Worm (Caenorhabditis elegans) whole organism, young adult: ENCODE results near the gene R02E12.12.

Experiments used
- B0261.1 ChIP-seq: sonication (generic microtip); optimal IDR thresholded peaks from 2 replicates; lab custom pipeline; 2016; ENCODE audit warnings: mild to moderate bottlenecking, missing genetic modification characterization, moderate library complexity, missing compliant biosample characterization
- F10E7.11 ChIP-seq: sonication (generic microtip); optimal IDR thresholded peaks from 2 replicates; lab custom pipeline; 2017; ENCODE audit warnings: mild to moderate bottlenecking, missing genetic modification characterization, moderate library complexity, missing compliant biosample characterization
- F57A8.1 ChIP-seq: fragments of 200-800 bp; sonication (Bioruptor generic); optimal IDR thresholded peaks from 2 replicates; lab custom pipeline; 2018; ENCODE audit warnings: mild to moderate bottlenecking, missing genetic modification characterization, moderate library complexity, missing compliant biosample characterization
- F57C9.4 ChIP-seq: sonication (generic microtip); optimal IDR thresholded peaks from 2 replicates; lab custom pipeline; 2017; ENCODE audit warnings: mild to moderate bottlenecking, missing genetic modification characterization, missing compliant biosample characterization
- T26A5.8 ChIP-seq: sonication (generic microtip); optimal IDR thresholded peaks from 2 replicates; lab custom pipeline; 2016; ENCODE audit warnings: missing genetic modification characterization, missing compliant biosample characterization
- Y56A3A.18 ChIP-seq: fragments of 200-800 bp; sonication (Bioruptor generic); IDR thresholded peaks from 2 replicates; pipeline ENCODE4 v1.3.6; 2022; ENCODE audit warnings: missing genetic modification reagents, missing genetic modification characterization, missing compliant biosample characterization
- akir-1 ChIP-seq: fragments of 200-800 bp; sonication (Bioruptor generic); optimal IDR thresholded peaks from 2 replicates; lab custom pipeline; 2018; ENCODE audit warnings: mild to moderate bottlenecking, missing genetic modification characterization, moderate library complexity, missing compliant biosample characterization
- aptf-3 ChIP-seq: fragments of 200-800 bp; sonication (Bioruptor generic); IDR thresholded peaks from 2 replicates; pipeline ENCODE4 v1.3.6; 2022; ENCODE audit warnings: missing genetic modification characterization, missing compliant biosample characterization
- attf-3 ChIP-seq: fragments of 200-800 bp; sonication (Bioruptor generic); conservative IDR thresholded peaks from 2 replicates; pipeline ENCODE4 v1.3.6; 2022; ENCODE audit warnings: missing genetic modification reagents, missing genetic modification characterization, missing compliant biosample characterization
- attf-5 ChIP-seq: fragments of 200-800 bp; sonication (Bioruptor generic); optimal IDR thresholded peaks from 2 replicates; lab custom pipeline; 2018; ENCODE audit warnings: mild to moderate bottlenecking, missing genetic modification characterization, missing compliant biosample characterization
- bed-1 ChIP-seq: fragments of 200-800 bp; sonication (Bioruptor generic); IDR thresholded peaks from 2 replicates; pipeline ENCODE4 v1.3.6; 2022; ENCODE audit warnings: missing genetic modification reagents, missing genetic modification characterization, missing compliant biosample characterization
- ccch-3 ChIP-seq: fragments of 200-800 bp; sonication (Bioruptor generic); optimal IDR thresholded peaks from 2 replicates; lab custom pipeline; 2018; ENCODE audit warnings: mild to moderate bottlenecking, missing genetic modification characterization, missing compliant biosample characterization
- cebp-1 ChIP-seq, 2 experiments: fragments of 200-800 bp in 1 of 2; sonication (Bioruptor generic) in 1 of 2; sonication (generic microtip) in 1 of 2; IDR thresholded peaks in 1 of 2; optimal IDR thresholded peaks in 1 of 2; 2 replicates each; pipeline versions ENCODE4 v1.3.6 to Lab custom; 2017 to 2022; ENCODE audit warnings: missing compliant biosample characterization in 2 of 2, missing genetic modification characterization in 2 of 2, mild to moderate bottlenecking in 1 of 2, missing genetic modification reagents in 1 of 2, moderate library complexity in 1 of 2
- ceh-27 ChIP-seq: fragments of 200-800 bp; sonication (Bioruptor generic); optimal IDR thresholded peaks from 2 replicates; lab custom pipeline; 2018; ENCODE audit warnings: mild to moderate bottlenecking, missing genetic modification characterization, moderate library complexity, missing compliant biosample characterization
- ceh-91 ChIP-seq: fragments of 200-800 bp; sonication (Bioruptor generic); IDR thresholded peaks from 2 replicates; pipeline ENCODE4 v1.3.6; 2022; ENCODE audit warnings: missing genetic modification reagents, missing genetic modification characterization, missing compliant biosample characterization
- die-1 ChIP-seq: sonication (generic microtip); optimal IDR thresholded peaks from 2 replicates; lab custom pipeline; 2016; ENCODE audit warnings: missing genotype, mild to moderate bottlenecking, missing genetic modification characterization, missing compliant biosample characterization
- dpff-1 ChIP-seq: sonication (generic microtip); optimal IDR thresholded peaks from 2 replicates; lab custom pipeline; 2017; ENCODE audit warnings: mild to moderate bottlenecking, missing genetic modification characterization, missing compliant biosample characterization
- egrh-3 ChIP-seq: fragments of 200-800 bp; sonication (Bioruptor generic); IDR thresholded peaks from 2 replicates; pipeline ENCODE4 v1.3.6; 2022; ENCODE audit warnings: missing genetic modification reagents, missing genetic modification characterization, missing compliant biosample characterization
- hlh-12 ChIP-seq: sonication (generic microtip); optimal IDR thresholded peaks from 2 replicates; lab custom pipeline; 2016; ENCODE audit warnings: missing genetic modification characterization, missing compliant biosample characterization
- hmg-1.2 ChIP-seq: fragments of 200-800 bp; sonication (Bioruptor generic); IDR thresholded peaks from 2 replicates; pipeline ENCODE4 v1.3.6; 2022; ENCODE audit warnings: missing genetic modification reagents, missing genetic modification characterization, missing compliant biosample characterization
- let-607 ChIP-seq, 2 experiments: fragments of 200-800 bp in 1 of 2; sonication (Bioruptor generic) in 1 of 2; sonication (generic microtip) in 1 of 2; optimal IDR thresholded peaks; 2 replicates each; lab custom pipeline; 2016 to 2018; ENCODE audit warnings: mild to moderate bottlenecking in 2 of 2, missing compliant biosample characterization in 2 of 2, missing genetic modification characterization in 2 of 2, moderate library complexity in 2 of 2, missing genotype in 1 of 2
- lin-26 ChIP-seq: fragments of 200-800 bp; sonication (Bioruptor generic); IDR thresholded peaks from 2 replicates; pipeline ENCODE4 v1.3.6; 2022; ENCODE audit warnings: missing genetic modification reagents, missing genetic modification characterization, missing compliant biosample characterization
- lsy-27 ChIP-seq: sonication (generic microtip); optimal IDR thresholded peaks from 2 replicates; lab custom pipeline; 2017; ENCODE audit warnings: missing genetic modification characterization, mild to moderate bottlenecking, missing compliant biosample characterization, antibody characterized with exemption, missing genotype, borderline replicate concordance; ENCODE audit not compliant: insufficient read depth
- madf-10 ChIP-seq: sonication (generic microtip); optimal IDR thresholded peaks from 2 replicates; lab custom pipeline; 2016; ENCODE audit warnings: mild to moderate bottlenecking, missing genetic modification characterization, missing compliant biosample characterization
- madf-3 ChIP-seq: fragments of 200-800 bp; sonication (Bioruptor generic); IDR thresholded peaks from 2 replicates; pipeline ENCODE4 v1.3.6; 2022; ENCODE audit warnings: missing genetic modification reagents, missing genetic modification characterization, missing compliant biosample characterization
- madf-6 ChIP-seq: fragments of 200-800 bp; sonication (Bioruptor generic); IDR thresholded peaks from 2 replicates; pipeline ENCODE4 v1.3.6; 2022; ENCODE audit warnings: missing genetic modification reagents, missing genetic modification characterization, missing compliant biosample characterization
- mel-28 ChIP-seq: sonication (generic microtip); optimal IDR thresholded peaks from 2 replicates; lab custom pipeline; 2016; ENCODE audit warnings: borderline replicate concordance, mild to moderate bottlenecking, missing genetic modification characterization, missing compliant biosample characterization
- mes-4 ChIP-seq: sonication (generic microtip); optimal IDR thresholded peaks from 2 replicates; lab custom pipeline; 2016; ENCODE audit warnings: missing genotype, missing genetic modification characterization, missing compliant biosample characterization
- mxl-1 ChIP-seq: sonication (generic microtip); optimal IDR thresholded peaks from 2 replicates; lab custom pipeline; 2016; ENCODE audit warnings: missing genetic modification characterization, missing compliant biosample characterization
- nfya-1 ChIP-seq: sonication (generic microtip); optimal IDR thresholded peaks from 2 replicates; lab custom pipeline; 2017; ENCODE audit warnings: antibody characterized with exemption, missing compliant biosample characterization, missing genetic modification characterization, borderline replicate concordance; ENCODE audit not compliant: insufficient read depth
- nfya-2 ChIP-seq: fragments of 200-800 bp; sonication (Bioruptor generic); IDR thresholded peaks from 2 replicates; pipeline ENCODE4 v1.3.6; 2022; ENCODE audit warnings: missing genetic modification reagents, missing genetic modification characterization, missing compliant biosample characterization
- nhr-179 ChIP-seq: sonication (generic microtip); optimal IDR thresholded peaks from 2 replicates; lab custom pipeline; 2016; ENCODE audit warnings: mild to moderate bottlenecking, missing genetic modification characterization, missing compliant biosample characterization
- nhr-90 ChIP-seq: sonication (generic microtip); optimal IDR thresholded peaks from 2 replicates; lab custom pipeline; 2016; ENCODE audit warnings: missing genotype, mild to moderate bottlenecking, missing genetic modification characterization, missing compliant biosample characterization
- rcor-1 ChIP-seq: fragments of 200-800 bp; sonication (Bioruptor generic); IDR thresholded peaks from 2 replicates; pipeline ENCODE4 v1.3.6; 2022; ENCODE audit warnings: missing genetic modification reagents, missing genetic modification characterization, missing compliant biosample characterization
- repo-1 ChIP-seq: sonication (generic microtip); optimal IDR thresholded peaks from 2 replicates; lab custom pipeline; 2017; ENCODE audit warnings: mild to moderate bottlenecking, missing genetic modification characterization, missing compliant biosample characterization
- sdz-38 ChIP-seq: sonication (generic microtip); optimal IDR thresholded peaks from 2 replicates; lab custom pipeline; 2016; ENCODE audit warnings: missing genotype, missing genetic modification characterization, missing compliant biosample characterization
- sea-2 ChIP-seq: fragments of 200-800 bp; sonication (Bioruptor generic); IDR thresholded peaks from 2 replicates; pipeline ENCODE4 v1.3.6; 2022; ENCODE audit warnings: missing genetic modification characterization, missing compliant biosample characterization
- snpc-3.4 ChIP-seq: sonication (generic microtip); optimal IDR thresholded peaks from 2 replicates; lab custom pipeline; 2017; ENCODE audit warnings: missing genetic modification characterization, mild to moderate bottlenecking, missing compliant biosample characterization, antibody characterized with exemption, moderate library complexity, missing genotype, missing genetic modification reagents
- somi-1 ChIP-seq: fragments of 200-800 bp; sonication (Bioruptor generic); optimal IDR thresholded peaks from 2 replicates; lab custom pipeline; 2018; ENCODE audit warnings: mild to moderate bottlenecking, missing genetic modification characterization, missing compliant biosample characterization
- zfh-2 ChIP-seq: fragments of 200-800 bp; sonication (Bioruptor generic); conservative IDR thresholded peaks from 2 replicates; pipeline ENCODE4 v1.3.6; 2022; ENCODE audit warnings: missing genetic modification reagents, missing genetic modification characterization, missing compliant biosample characterization
- ztf-22 ChIP-seq: fragments of 200-800 bp; sonication (Bioruptor generic); optimal IDR thresholded peaks from 2 replicates; lab custom pipeline; 2018; ENCODE audit warnings: mild to moderate bottlenecking, missing genetic modification characterization, moderate library complexity, missing compliant biosample characterization
- ztf-25 ChIP-seq: fragments of 200-800 bp; sonication (Bioruptor generic); IDR thresholded peaks from 2 replicates; pipeline ENCODE4 v1.3.6; 2022; ENCODE audit warnings: missing genetic modification reagents, missing genetic modification characterization, missing compliant biosample characterization
- ztf-28 ChIP-seq: fragments of 200-800 bp; sonication (Bioruptor generic); IDR thresholded peaks from 2 replicates; pipeline ENCODE4 v1.3.6; 2022; ENCODE audit warnings: missing genetic modification reagents, missing genetic modification characterization, missing compliant biosample characterization
- ztf-3 ChIP-seq: fragments of 200-800 bp; sonication (Bioruptor generic); optimal IDR thresholded peaks from 2 replicates; lab custom pipeline; 2018; ENCODE audit warnings: mild to moderate bottlenecking, missing genetic modification characterization, missing compliant biosample characterization

R02E12.12 gene

DNA sequence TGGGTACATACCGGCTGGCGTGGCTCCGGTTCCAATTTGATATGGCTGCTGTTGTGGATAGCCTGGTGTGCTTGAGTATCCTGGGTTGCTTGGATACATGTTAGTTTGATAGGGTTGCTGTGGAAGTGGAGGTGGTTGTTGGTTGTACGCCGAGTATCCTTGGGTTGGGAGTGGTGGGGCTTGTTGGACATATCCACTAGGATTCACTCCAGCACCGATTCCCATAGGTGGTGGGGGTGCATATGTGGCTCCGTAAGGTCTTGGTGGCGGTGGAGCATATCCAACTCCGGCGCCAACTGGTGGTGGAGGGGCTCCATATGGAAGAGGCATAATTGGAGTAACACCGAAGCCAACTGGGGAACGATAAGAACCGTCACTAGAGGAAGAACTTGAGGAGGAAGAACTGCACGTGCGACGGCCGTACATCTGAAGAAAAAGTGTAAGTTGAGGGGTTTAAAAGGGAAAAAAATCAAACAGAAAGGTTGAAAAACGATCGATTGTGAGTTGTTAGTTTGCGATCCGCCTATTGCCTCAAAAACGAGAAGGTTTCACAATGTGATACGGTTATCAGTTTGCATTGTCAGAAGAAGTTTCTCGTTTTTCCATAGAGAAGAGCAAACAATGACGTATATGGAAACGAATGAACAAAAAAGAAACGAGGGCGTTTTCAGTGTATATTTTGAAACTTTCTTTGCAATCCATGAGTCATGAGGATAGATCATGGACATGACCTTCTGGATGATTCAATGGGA lies 34.9 kb upstream of the R02E12.12 start, which contains the start of gene C16B8.3 (continued):
- TF ChIP-seq repo-1 (tag; lab: Kevin White, UChicago): peak; percentile 6
- TF ChIP-seq ceh-91 (GFP tag; lab: Robert Waterston, UW): no peak
- TF ChIP-seq let-607 (tag; optimal IDR thresholded peaks at IDR 0.05; lab: Kevin White, UChicago): peak in 1 of 2 experiments; percentile 32
- 0 out of 2 replicates have a peak, but pooled peaks have one; percentile 14 for TF ChIP-seq Y56A3A.18 (GFP tag; lab: Robert Waterston, UW)
- no peak for TF ChIP-seq attf-5 (GFP tag; lab: Kevin White, UChicago)
- TF ChIP-seq lin-26 (GFP tag; lab: Robert Waterston, UW): 0 out of 2 replicates have a peak, but pooled peaks have one; percentile 19

DNA sequence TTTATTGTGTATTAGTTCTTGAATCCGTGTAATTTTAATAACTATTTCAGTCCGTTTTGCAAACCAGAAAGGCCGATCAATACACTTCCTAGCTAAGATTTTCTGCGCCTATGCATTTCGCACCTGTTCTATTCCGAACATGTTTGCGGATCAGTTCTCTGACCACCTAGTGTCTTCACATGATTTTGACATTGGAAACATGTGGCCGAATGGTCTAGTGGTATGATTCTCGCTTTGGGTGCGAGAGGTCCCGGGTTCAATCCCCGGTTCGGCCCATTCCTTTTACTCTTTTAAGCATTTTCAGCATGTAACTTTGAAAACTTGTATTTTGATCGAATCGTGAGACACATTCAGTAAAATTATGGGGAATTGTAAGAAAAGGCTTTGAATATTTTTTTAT lies 34.0 kb upstream of the R02E12.12 start:
- TF ChIP-seq snpc-3.4: peak; percentile 70
- no peak for TF ChIP-seq bed-1 (GFP tag; lab: Robert Waterston, UW)
- peak; percentile 67 for TF ChIP-seq hmg-1.2 (GFP tag; lab: Robert Waterston, UW)
- no peak for TF ChIP-seq F10E7.11 (tag; lab: Kevin White, UChicago)
- TF ChIP-seq nhr-90 (tag; lab: Kevin White, UChicago): no peak
- TF ChIP-seq dpff-1 (tag; lab: Kevin White, UChicago): no peak
- TF ChIP-seq attf-5 (GFP tag; lab: Kevin White, UChicago): no peak
- TF ChIP-seq B0261.1 (tag; lab: Kevin White, UChicago): peak; percentile 41
- TF ChIP-seq mel-28 (tag; lab: Kevin White, UChicago): no peak
- TF ChIP-seq mes-4: no peak
- no peak for TF ChIP-seq repo-1 (tag; lab: Kevin White, UChicago)
- no peak for TF ChIP-seq T26A5.8 (tag; lab: Kevin White, UChicago)
- TF ChIP-seq cebp-1 (GFP tag; IDR thresholded peaks at IDR 0.05; lab: Robert Waterston, UW): no peak
- TF ChIP-seq cebp-1 (tag; optimal IDR thresholded peaks at IDR 0.05; lab: Kevin White, UChicago): no peak
- no peak for TF ChIP-seq attf-3
- TF ChIP-seq akir-1 (GFP tag; lab: Kevin White, UChicago): no peak
- no peak for TF ChIP-seq ztf-22 (GFP tag; lab: Kevin White, UChicago)
- no peak for TF ChIP-seq somi-1 (GFP tag; lab: Kevin White, UChicago)
- no peak for TF ChIP-seq nfya-2 (GFP tag; lab: Robert Waterston, UW)
- TF ChIP-seq lsy-27 (tag; lab: Kevin White, UChicago): no peak
- peak; percentile 41 for TF ChIP-seq die-1
- peak; percentile 78 for TF ChIP-seq lin-26 (GFP tag; lab: Robert Waterston, UW)
- no peak for TF ChIP-seq nfya-1 (tag; lab: Kevin White, UChicago)
- TF ChIP-seq F57A8.1 (GFP tag; lab: Kevin White, UChicago): no peak
- peak; percentile 39 for TF ChIP-seq ceh-27 (GFP tag; lab: Kevin White, UChicago)
- peak; percentile 45; the same call in 1 of the 2 replicates for TF ChIP-seq madf-6 (GFP tag; lab: Robert Waterston, UW)
- TF ChIP-seq aptf-3: 0 out of 2 replicates have a peak, but pooled peaks have one; percentile 31
- no peak for TF ChIP-seq madf-3 (GFP tag; lab: Robert Waterston, UW)
- TF ChIP-seq madf-10 (tag; lab: Kevin White, UChicago): no peak
- no peak for TF ChIP-seq hlh-12 (tag; lab: Kevin White, UChicago)
- no peak for TF ChIP-seq ccch-3
- no peak for TF ChIP-seq ztf-3
- TF ChIP-seq rcor-1 (GFP tag; lab: Robert Waterston, UW): peak; percentile 72
- 0 out of 2 replicates have a peak, but pooled peaks have one; percentile 61 for TF ChIP-seq ztf-28 (GFP tag; lab: Robert Waterston, UW)
- no peak for TF ChIP-seq nhr-179
- TF ChIP-seq egrh-3 (GFP tag; lab: Robert Waterston, UW): no peak
- 0 out of 2 replicates have a peak, but pooled peaks have one; percentile 26 for TF ChIP-seq sea-2 (GFP tag; lab: Robert Waterston, UW)
- TF ChIP-seq ztf-25 (GFP tag; lab: Robert Waterston, UW): 0 out of 2 replicates have a peak, but pooled peaks have one; percentile 62
- no peak for TF ChIP-seq sdz-38 (tag; lab: Kevin White, UChicago)
- TF ChIP-seq zfh-2 (GFP tag; lab: Robert Waterston, UW): no peak
- TF ChIP-seq mxl-1 (tag; lab: Kevin White, UChicago): peak; percentile 70
- TF ChIP-seq F57C9.4 (tag; lab: Kevin White, UChicago): no peak
